ENCODE assay signal across 3 fruit fly cellular contexts in genomic region chr3R:21775766-21776165, dm6.
A peak's percentile ranks its signal among the peaks of the same experiment; 100 is the strongest.
TF ChIP-seq lines count a peak whose summit lies in the region.

Gene GABA-B-R2 (minus strand): TSS chr3R:21775840.
Gene CG6800 (plus strand): TSS chr3R:21776138.

- TF ChIP-seq CTCF in whole organism, embryonic (GFP tag; optimal IDR thresholded peaks at IDR 0.05; lab: Kevin White, UChicago) = no peak

TF ChIP-seq in whole organism, embryonic, 481 proteins besides CTCF, POLR2A, EP300 and RAD21:
- peak; percentile 66; the same call in 1 of the 3 replicates for TF ChIP-seq CG34422 (GFP tag; IDR thresholded peaks at IDR 0.05; lab: Robert Waterston, UW)
- peak; percentile 97 for TF ChIP-seq ewg (GFP tag; optimal IDR thresholded peaks at IDR 0.05; lab: Kevin White, UChicago)
- TF ChIP-seq kah (GFP tag; optimal IDR thresholded peaks at IDR 0.05; lab: Kevin White, UChicago) = peak; percentile 64
- TF ChIP-seq crp (GFP tag; optimal IDR thresholded peaks at IDR 0.05; lab: Kevin White, UChicago) = peak in 1 of 2 experiments; percentile 56
- TF ChIP-seq D19A (tag; optimal IDR thresholded peaks at IDR 0.05; lab: Kevin White, UChicago) = no peak
- TF ChIP-seq Atf3 (GFP tag; optimal IDR thresholded peaks at IDR 0.05; lab: Kevin White, UChicago) = no peak
- no peak for TF ChIP-seq Gsc (GFP tag; IDR thresholded peaks at IDR 0.05; lab: Robert Waterston, UW)
- TF ChIP-seq CG14710 (tag; optimal IDR thresholded peaks at IDR 0.05; lab: Kevin White, UChicago) = no peak
- peak; percentile 9 for TF ChIP-seq YL-1 (GFP tag; optimal IDR thresholded peaks at IDR 0.05; lab: Kevin White, UChicago)
- TF ChIP-seq CG1832 (GFP tag; optimal IDR thresholded peaks at IDR 0.05; lab: Kevin White, UChicago) = no peak
- no peak for TF ChIP-seq H2.0 (GFP tag; IDR thresholded peaks at IDR 0.05; lab: Robert Waterston, UW)
- no peak for TF ChIP-seq CG9727 (GFP tag; optimal IDR thresholded peaks at IDR 0.05; lab: Kevin White, UChicago)
- TF ChIP-seq ssp (GFP tag; IDR thresholded peaks at IDR 0.05; lab: Robert Waterston, UW) = no peak
- TF ChIP-seq CG32532 (GFP tag; IDR thresholded peaks at IDR 0.05; lab: Robert Waterston, UW) = no peak
- TF ChIP-seq scrt (GFP tag; optimal IDR thresholded peaks at IDR 0.05; lab: Kevin White, UChicago) = peak; percentile 96
- TF ChIP-seq CG17328 (GFP tag; IDR thresholded peaks at IDR 0.05; lab: Robert Waterston, UW) = no peak
- TF ChIP-seq lilli (GFP tag; optimal IDR thresholded peaks at IDR 0.05; lab: Kevin White, UChicago) = no peak
- TF ChIP-seq ac (GFP tag; optimal IDR thresholded peaks at IDR 0.05; lab: Kevin White, UChicago) = no peak
- no peak for TF ChIP-seq knrl (GFP tag; IDR thresholded peaks at IDR 0.05; lab: Robert Waterston, UW; ENCODE audit: partially characterized antibody)
- TF ChIP-seq tgo (GFP tag; IDR thresholded peaks at IDR 0.05; lab: Robert Waterston, UW) = no peak
- TF ChIP-seq esg (GFP tag; conservative IDR thresholded peaks at IDR 0.05; lab: Robert Waterston, UW) = no peak

TF ChIP-seq in whole organism, prepupa, 60 proteins besides CTCF, POLR2A, EP300 and RAD21:
- TF ChIP-seq achi (GFP tag; optimal IDR thresholded peaks at IDR 0.05; lab: Kevin White, UChicago) = peak; percentile 65
- no peak for TF ChIP-seq svp (GFP tag; lab: Kevin White, UChicago)

TF ChIP-seq in whole organism, pupa, 21 proteins besides CTCF, POLR2A, EP300 and RAD21:
- TF ChIP-seq CG12605 (GFP tag; IDR thresholded peaks at IDR 0.05; lab: Robert Waterston, UW) (peak; percentile 84), CG4496 (GFP tag; IDR thresholded peaks at IDR 0.05; lab: Robert Waterston, UW) (no peak), CG15710 (tag; optimal IDR thresholded peaks at IDR 0.05; lab: Kevin White, UChicago) (no peak), fd96Ca (GFP tag; IDR thresholded peaks at IDR 0.05; lab: Robert Waterston, UW) (no peak), Snoo (tag; optimal IDR thresholded peaks at IDR 0.05; lab: Kevin White, UChicago) (no peak), CG8159 (tag; optimal IDR thresholded peaks at IDR 0.05; lab: Kevin White, UChicago) (no peak), Ets98B (GFP tag; IDR thresholded peaks at IDR 0.05; lab: Robert Waterston, UW) (no peak)
